Worm (Caenorhabditis elegans) whole organism, L2 larva: ENCODE data around the gene sip-1.
A peak's percentile ranks its signal among the peaks of the same experiment; 100 is the strongest.

Source experiments
- C34F6.9 ChIP-seq: fragments of 150-350 bp; optimal IDR thresholded peaks from 2 replicates; lab custom pipeline; 2014; ENCODE audit warnings: missing biosample characterization, missing genetic modification characterization
- F13H6.1 ChIP-seq: sonication (generic microtip); optimal IDR thresholded peaks from 2 replicates; lab custom pipeline; 2016; ENCODE audit warnings: missing genetic modification characterization, missing compliant biosample characterization
- R02D3.7 ChIP-seq: fragments of 150-350 bp; optimal IDR thresholded peaks from 2 replicates; lab custom pipeline; 2014; ENCODE audit warnings: missing biosample characterization, missing genetic modification characterization
- Y55F3AM.14 ChIP-seq: fragments of 200-800 bp; sonication (Bioruptor generic); optimal IDR thresholded peaks from 2 replicates; lab custom pipeline; 2018; ENCODE audit warnings: mild to moderate bottlenecking, missing genetic modification characterization, missing compliant biosample characterization
- ZK546.5 ChIP-seq: sonication (generic microtip); optimal IDR thresholded peaks from 2 replicates; lab custom pipeline; 2017; ENCODE audit warnings: missing biosample characterization, missing genetic modification characterization
- alr-1 ChIP-seq: fragments of 150-350 bp; optimal IDR thresholded peaks from 2 replicates; lab custom pipeline; 2014; ENCODE audit warnings: missing biosample characterization, missing genetic modification characterization
- aly-2 ChIP-seq: fragments of 150-350 bp; optimal IDR thresholded peaks from 2 replicates; lab custom pipeline; 2014; ENCODE audit warnings: missing biosample characterization, missing genetic modification characterization
- ama-1 ChIP-seq: fragments of 150-350 bp; optimal IDR thresholded peaks from 2 replicates; lab custom pipeline; 2018; ENCODE audit warnings: inconsistent platforms
- blmp-1 ChIP-seq: sonication (generic microtip); optimal IDR thresholded peaks from 2 replicates; lab custom pipeline; 2017; ENCODE audit warnings: missing genetic modification characterization, mild to moderate bottlenecking, missing compliant biosample characterization, antibody characterized with exemption, moderate library complexity; ENCODE audit not compliant: insufficient read depth
- ceh-16 ChIP-seq: fragments of 150-350 bp; optimal IDR thresholded peaks from 2 replicates; lab custom pipeline; 2014; ENCODE audit warnings: missing biosample characterization, missing genetic modification characterization
- ceh-82 ChIP-seq: fragments of 150-350 bp; optimal IDR thresholded peaks from 2 replicates; lab custom pipeline; 2014; ENCODE audit warnings: missing biosample characterization, missing genetic modification characterization
- crh-2 ChIP-seq: sonication (generic microtip); optimal IDR thresholded peaks from 2 replicates; lab custom pipeline; 2017; ENCODE audit warnings: missing biosample characterization, missing genetic modification characterization
- dmd-4 ChIP-seq: sonication (generic microtip); optimal IDR thresholded peaks from 2 replicates; lab custom pipeline; 2017; ENCODE audit warnings: missing biosample characterization, missing genetic modification characterization
- egl-27 ChIP-seq: sonication (generic microtip); optimal IDR thresholded peaks from 3 replicates; lab custom pipeline; 2017; ENCODE audit warnings: missing biosample characterization, missing genetic modification reagents, missing genetic modification characterization
- elt-1 ChIP-seq: fragments of 150-350 bp; optimal IDR thresholded peaks from 2 replicates; lab custom pipeline; 2014; ENCODE audit warnings: missing biosample characterization, missing genetic modification characterization
- elt-3 ChIP-seq: sonication (generic microtip); optimal IDR thresholded peaks from 2 replicates; lab custom pipeline; 2017; ENCODE audit warnings: missing biosample characterization, missing genetic modification characterization
- fos-1 ChIP-seq: fragments of 150-350 bp; optimal IDR thresholded peaks from 2 replicates; lab custom pipeline; 2014; ENCODE audit warnings: missing biosample characterization, missing genetic modification characterization
- gmeb-1 ChIP-seq: fragments of 150-350 bp; optimal IDR thresholded peaks from 2 replicates; lab custom pipeline; 2014; ENCODE audit warnings: missing biosample characterization, missing genetic modification characterization
- lin-11 ChIP-seq: fragments of 150-350 bp; sonication (generic microtip); optimal IDR thresholded peaks from 2 replicates; lab custom pipeline; 2014; ENCODE audit warnings: missing biosample characterization, missing genetic modification characterization, inconsistent platforms, mixed read lengths
- lin-13 ChIP-seq: fragments of 150-350 bp; optimal IDR thresholded peaks from 2 replicates; lab custom pipeline; 2014; ENCODE audit warnings: missing biosample characterization, missing genetic modification reagents, missing genetic modification characterization
- lin-39 ChIP-seq: fragments of 150-350 bp; optimal IDR thresholded peaks from 2 replicates; lab custom pipeline; 2014; ENCODE audit warnings: missing biosample characterization, missing genetic modification reagents, missing genetic modification characterization
- lsy-2 ChIP-seq, 2 experiments: fragments of 150-350 bp in 1 of 2; sonication (generic microtip) in 1 of 2; optimal IDR thresholded peaks; 2 replicates each; lab custom pipeline; 2014 to 2017; ENCODE audit warnings: missing biosample characterization in 2 of 2, missing genetic modification characterization in 2 of 2
- mab-5 ChIP-seq: fragments of 150-350 bp; optimal IDR thresholded peaks from 2 replicates; lab custom pipeline; 2014; ENCODE audit warnings: missing biosample characterization, missing genetic modification characterization
- mbf-1 ChIP-seq: sonication (generic microtip); optimal IDR thresholded peaks from 2 replicates; lab custom pipeline; 2017; ENCODE audit warnings: missing biosample characterization, missing genetic modification characterization
- mdl-1 ChIP-seq, 2 experiments: fragments of 150-350 bp in 1 of 2; sonication (generic microtip) in 1 of 2; optimal IDR thresholded peaks; 2 replicates each; lab custom pipeline; 2017; ENCODE audit warnings: missing biosample characterization in 2 of 2, missing genetic modification characterization in 2 of 2
- nhr-10 ChIP-seq: sonication (generic microtip); optimal IDR thresholded peaks from 2 replicates; lab custom pipeline; 2017; ENCODE audit warnings: missing biosample characterization, missing genetic modification characterization
- nhr-11 ChIP-seq: fragments of 150-350 bp; optimal IDR thresholded peaks from 2 replicates; lab custom pipeline; 2014; ENCODE audit warnings: missing biosample characterization, missing genetic modification characterization
- nhr-12 ChIP-seq: fragments of 150-350 bp; optimal IDR thresholded peaks from 2 replicates; lab custom pipeline; 2014; ENCODE audit warnings: missing biosample characterization, missing genetic modification characterization
- nhr-129 ChIP-seq: fragments of 150-350 bp; optimal IDR thresholded peaks from 2 replicates; lab custom pipeline; 2014; ENCODE audit warnings: missing biosample characterization, missing genetic modification characterization
- nhr-21 ChIP-seq: fragments of 150-350 bp; optimal IDR thresholded peaks from 2 replicates; lab custom pipeline; 2014; ENCODE audit warnings: missing biosample characterization, missing genetic modification characterization
- nhr-23 ChIP-seq: fragments of 150-350 bp; optimal IDR thresholded peaks from 2 replicates; lab custom pipeline; 2014; ENCODE audit warnings: missing biosample characterization, missing genetic modification reagents, missing genetic modification characterization
- nhr-237 ChIP-seq: fragments of 150-350 bp; optimal IDR thresholded peaks from 2 replicates; lab custom pipeline; 2014; ENCODE audit warnings: missing biosample characterization, missing genetic modification characterization
- nhr-25 ChIP-seq: fragments of 150-350 bp; sonication (generic microtip); optimal IDR thresholded peaks from 3 replicates; lab custom pipeline; 2014; ENCODE audit warnings: missing biosample characterization, missing genetic modification characterization
- nhr-6 ChIP-seq: fragments of 150-350 bp; optimal IDR thresholded peaks from 2 replicates; lab custom pipeline; 2014; ENCODE audit warnings: missing biosample characterization, missing genetic modification characterization
- nhr-77 ChIP-seq: fragments of 150-350 bp; optimal IDR thresholded peaks from 2 replicates; lab custom pipeline; 2014; ENCODE audit warnings: missing biosample characterization, missing genetic modification characterization
- peb-1 ChIP-seq: fragments of 150-350 bp; optimal IDR thresholded peaks from 2 replicates; lab custom pipeline; 2014; ENCODE audit warnings: missing biosample characterization, missing genetic modification characterization
- sem-4 ChIP-seq: fragments of 150-350 bp; optimal IDR thresholded peaks from 2 replicates; lab custom pipeline; 2014; ENCODE audit warnings: missing biosample characterization, missing genetic modification reagents, missing genetic modification characterization
- skn-1 ChIP-seq: sonication (generic microtip); optimal IDR thresholded peaks from 2 replicates; lab custom pipeline; 2017; ENCODE audit warnings: missing biosample characterization, missing genetic modification characterization
- sma-3 ChIP-seq: sonication (generic microtip); optimal IDR thresholded peaks from 2 replicates; lab custom pipeline; 2016; ENCODE audit warnings: missing genetic modification reagents, missing genetic modification characterization, missing compliant biosample characterization
- sma-9 ChIP-seq, 2 experiments: fragments of 150-350 bp in 1 of 2; sonication (generic microtip) in 1 of 2; optimal IDR thresholded peaks; 2 replicates each; lab custom pipeline; 2014 to 2016; ENCODE audit warnings: missing genetic modification characterization in 2 of 2, mild to moderate bottlenecking in 1 of 2, missing biosample characterization in 1 of 2, missing compliant biosample characterization in 1 of 2, missing genetic modification reagents in 1 of 2, moderate library complexity in 1 of 2
- snpc-4 ChIP-seq: fragments of 150-350 bp; optimal IDR thresholded peaks from 2 replicates; lab custom pipeline; 2014; ENCODE audit warnings: missing biosample characterization, missing genetic modification characterization
- unc-39 ChIP-seq: fragments of 150-350 bp; optimal IDR thresholded peaks from 2 replicates; lab custom pipeline; 2014; ENCODE audit warnings: missing biosample characterization, missing genetic modification characterization
- unc-55 ChIP-seq: fragments of 150-350 bp; sonication (generic microtip); optimal IDR thresholded peaks from 3 replicates; lab custom pipeline; 2014; ENCODE audit warnings: missing biosample characterization, missing genetic modification reagents, missing genetic modification characterization
- unc-62 ChIP-seq: fragments of 150-350 bp; optimal IDR thresholded peaks from 2 replicates; lab custom pipeline; 2014; ENCODE audit warnings: missing biosample characterization, missing genetic modification reagents, missing genetic modification characterization
- zag-1 ChIP-seq: fragments of 150-350 bp; optimal IDR thresholded peaks from 2 replicates; lab custom pipeline; 2014; ENCODE audit warnings: missing biosample characterization, missing genetic modification characterization
- ztf-1 ChIP-seq: fragments of 200-800 bp; sonication (Bioruptor generic); conservative IDR thresholded peaks from 2 replicates; pipeline ENCODE4 v1.3.6; 2022; ENCODE audit warnings: missing genetic modification characterization, missing compliant biosample characterization
- ztf-11 ChIP-seq: sonication (generic microtip); optimal IDR thresholded peaks from 2 replicates; lab custom pipeline; 2017; ENCODE audit warnings: missing biosample characterization, missing genetic modification characterization
- ztf-4 ChIP-seq: fragments of 150-350 bp; optimal IDR thresholded peaks from 2 replicates; lab custom pipeline; 2014; ENCODE audit warnings: missing biosample characterization, missing genetic modification characterization

sip-1 gene

DNA sequence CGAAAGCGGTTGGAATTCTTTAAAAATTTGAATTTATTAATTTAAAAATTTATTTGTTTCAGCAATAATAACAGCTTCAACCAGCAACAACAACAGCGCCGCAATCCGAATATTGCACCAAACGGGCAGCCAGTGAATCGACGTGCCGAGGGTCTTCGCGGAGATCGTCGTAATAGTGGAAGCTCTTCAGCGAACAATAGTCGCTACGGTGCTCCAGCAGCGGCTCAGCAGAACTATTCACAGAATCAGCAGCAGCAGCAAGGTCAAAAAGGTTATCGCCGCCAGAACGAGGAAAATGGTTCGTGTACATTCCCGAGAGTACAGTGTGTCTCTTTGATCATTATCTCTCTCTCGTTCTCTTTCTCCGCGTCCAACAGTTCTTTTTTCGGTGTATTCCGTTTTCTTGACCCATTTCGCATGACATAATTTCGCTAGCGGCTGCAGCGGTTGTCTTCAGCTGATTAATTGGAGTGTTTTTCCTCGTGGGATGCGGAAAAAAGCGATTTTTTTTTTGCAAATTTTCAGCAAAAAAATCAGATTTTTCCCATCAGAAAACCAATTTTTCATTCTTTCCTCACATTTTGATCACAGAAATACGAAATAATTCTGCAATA, 43.6 kb downstream of the sip-1 start:
- no peak for TF ChIP-seq nhr-237 (tag; lab: Kevin White, UChicago)
- no peak for TF ChIP-seq elt-1 (tag; lab: Kevin White, UChicago)
- TF ChIP-seq, all 48 proteins: peak for 0

- no peak for TF ChIP-seq nhr-23 (tag; lab: Kevin White, UChicago)
- no peak for TF ChIP-seq nhr-237 (tag; lab: Kevin White, UChicago)
- TF ChIP-seq nhr-6 (tag; lab: Kevin White, UChicago) = no peak
- TF ChIP-seq lsy-2 (tag; optimal IDR thresholded peaks at IDR 0.05; lab: Kevin White, UChicago) = peak; percentile 68 to 81
- TF ChIP-seq blmp-1 (tag; lab: Kevin White, UChicago) = no peak
- peak; percentile 91 for TF ChIP-seq F13H6.1
- no peak for TF ChIP-seq aly-2 (tag; lab: Kevin White, UChicago)
- TF ChIP-seq ztf-11 = peak; percentile 35
- TF ChIP-seq ztf-1 (GFP tag; lab: Robert Waterston, UW) = no peak
- TF ChIP-seq nhr-129 (tag; lab: Kevin White, UChicago) = peak; percentile 81
- no peak for TF ChIP-seq ceh-82 (tag; lab: Kevin White, UChicago)
- TF ChIP-seq ztf-4 (tag; lab: Kevin White, UChicago) = peak; percentile 43
- peak; percentile 69 for TF ChIP-seq lin-11 (tag; lab: Kevin White, UChicago)
- no peak for TF ChIP-seq alr-1
- peak; percentile 1 for TF ChIP-seq nhr-11 (tag; lab: Kevin White, UChicago)
- peak; percentile 77 for TF ChIP-seq crh-2
- peak; percentile 74 for TF ChIP-seq C34F6.9 (tag; lab: Kevin White, UChicago)
- TF ChIP-seq fos-1 (tag; lab: Kevin White, UChicago) = peak; percentile 47
- peak; percentile 82 for TF ChIP-seq lin-13 (GFP tag; lab: Kevin White, UChicago)
- peak; percentile 16 for TF ChIP-seq ceh-16 (tag; lab: Kevin White, UChicago)
- no peak for TF ChIP-seq unc-62 (GFP tag; lab: Kevin White, UChicago)
- TF ChIP-seq nhr-10 (tag; lab: Kevin White, UChicago) = peak; percentile 31
- peak; percentile 86 for TF ChIP-seq Y55F3AM.14 (GFP tag; lab: Kevin White, UChicago)
- no peak for TF ChIP-seq nhr-77
- no peak for TF ChIP-seq nhr-12 (tag; lab: Kevin White, UChicago)
- TF ChIP-seq elt-3 (tag; lab: Kevin White, UChicago) = no peak
- no peak for TF ChIP-seq lin-39 (tag; lab: Kevin White, UChicago)
- peak; percentile 60 to 79 for TF ChIP-seq mdl-1 (tag; optimal IDR thresholded peaks at IDR 0.05; lab: Kevin White, UChicago)
- no peak for TF ChIP-seq ama-1 (lab: Kevin White, UChicago)
- no peak for TF ChIP-seq peb-1 (tag; lab: Kevin White, UChicago)
- peak; percentile 86 for TF ChIP-seq mab-5 (tag; lab: Kevin White, UChicago)
- TF ChIP-seq R02D3.7 (tag; lab: Kevin White, UChicago) = peak; percentile 23
- TF ChIP-seq elt-1 (tag; lab: Kevin White, UChicago) = no peak
- no peak for TF ChIP-seq mbf-1 (tag; lab: Kevin White, UChicago)
- TF ChIP-seq sma-3 (GFP tag; lab: Kevin White, UChicago) = peak; percentile 78
- TF ChIP-seq nhr-25 = peak; percentile 74
- peak; percentile 81 for TF ChIP-seq gmeb-1 (tag; lab: Kevin White, UChicago)
- TF ChIP-seq zag-1 (tag; lab: Kevin White, UChicago) = peak; percentile 57
- TF ChIP-seq unc-55 (GFP tag; lab: Kevin White, UChicago) = peak; percentile 91
- peak; percentile 73 for TF ChIP-seq sem-4 (tag; lab: Kevin White, UChicago)
- no peak for TF ChIP-seq dmd-4 (tag; lab: Kevin White, UChicago)
- peak; percentile 48 for TF ChIP-seq nhr-21 (tag; lab: Kevin White, UChicago)
- no peak for TF ChIP-seq ZK546.5
- TF ChIP-seq unc-39 (tag; lab: Kevin White, UChicago) = no peak
- peak; percentile 27 for TF ChIP-seq snpc-4
- peak; percentile 79 for TF ChIP-seq sma-9 (GFP tag; optimal IDR thresholded peaks at IDR 0.05; lab: Kevin White, UChicago)
- TF ChIP-seq sma-9 (tag; optimal IDR thresholded peaks at IDR 0.05; lab: Kevin White, UChicago) = no peak
- TF ChIP-seq skn-1 (tag; lab: Kevin White, UChicago) = peak; percentile 22
- TF ChIP-seq egl-27 = peak; percentile 38
- TF ChIP-seq, all 48 proteins: peak for 28
Observed at ce11 chrIII:10461164-10461546, 45.4 kb downstream of the sip-1 start, which contains the start of gene atx-2. Gene atx-2, plus strand, starts transcription at chrIII:10461389.
